Worm (Caenorhabditis elegans): ENCODE data around the gene yju-2.

Gene yju-2

DNA sequence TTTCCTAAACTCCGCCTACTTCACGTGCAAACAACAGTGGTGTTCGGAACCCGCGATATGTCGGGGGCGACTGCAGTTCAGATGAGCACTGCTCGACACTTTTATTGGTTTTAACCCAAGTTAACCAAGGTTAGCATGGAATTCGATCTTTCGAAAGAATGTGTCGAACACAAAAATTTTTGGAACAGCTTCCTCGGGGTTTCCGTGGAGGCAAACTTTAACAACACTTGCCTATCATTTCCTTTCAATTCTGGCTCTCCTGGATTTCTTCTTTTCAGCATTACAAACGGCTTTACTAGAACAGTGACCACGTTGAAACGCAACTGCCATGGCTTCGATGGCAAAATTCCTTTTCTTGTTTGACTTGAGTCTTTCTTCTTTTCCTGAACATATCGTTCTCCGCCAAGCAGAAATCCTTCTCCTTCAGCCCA lies 42.8 kb upstream of the yju-2 start (continued):
- TF ChIP-seq xnd-1 (tag; optimal IDR thresholded peaks at IDR 0.05) = peak; percentile 22
- TF ChIP-seq zfh-2 (GFP tag; conservative IDR thresholded peaks at IDR 0.05) = no peak; the same call in 1 of the 2 replicates
- no peak for TF ChIP-seq nhr-120 (GFP tag; IDR thresholded peaks at IDR 0.05)
- TF ChIP-seq D2030.7 (GFP tag; IDR thresholded peaks at IDR 0.05) = peak; percentile 97
- TF ChIP-seq F55B11.4 (tag; optimal IDR thresholded peaks at IDR 0.05; ENCODE audit: borderline replicate concordance, insufficient read depth) = no peak

DNA sequence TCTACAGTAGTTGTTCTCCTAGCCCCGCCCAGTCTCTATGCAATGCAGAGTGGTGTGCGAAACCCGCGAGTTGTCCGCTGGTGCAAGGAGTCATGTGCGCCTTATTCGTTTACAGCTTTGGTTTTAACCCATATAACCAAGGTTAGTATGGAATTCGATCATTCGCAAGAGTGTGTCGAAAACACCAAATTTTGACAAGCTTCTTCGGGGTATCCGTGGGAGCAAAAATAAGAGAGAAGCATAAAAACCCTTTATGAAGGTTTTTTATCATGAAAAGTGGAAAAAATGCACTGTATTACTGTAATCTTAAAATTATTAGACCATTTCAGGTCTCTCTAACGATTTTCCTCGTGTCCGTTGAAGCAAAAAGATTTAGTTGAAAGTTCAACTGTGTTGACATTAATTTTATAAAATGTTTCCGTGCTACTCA lies 41.9 kb upstream of the yju-2 start:
- TF ChIP-seq ceh-100 (GFP tag; IDR thresholded peaks at IDR 0.05) = no peak
- TF ChIP-seq ztf-26 (tag; optimal IDR thresholded peaks at IDR 0.05) = no peak
- TF ChIP-seq unc-62 (GFP tag; optimal IDR thresholded peaks at IDR 0.05) = no peak
- TF ChIP-seq hlh-26 (GFP tag; conservative IDR thresholded peaks at IDR 0.05) = no peak
- TF ChIP-seq hmg-1.2 (GFP tag; IDR thresholded peaks at IDR 0.05) = peak; percentile 94
- TF ChIP-seq ceh-27 (GFP tag; optimal IDR thresholded peaks at IDR 0.05) = no peak
- TF ChIP-seq F49E8.2 (tag; optimal IDR thresholded peaks at IDR 0.05; ENCODE audit: insufficient read depth) = peak; percentile 87
- no peak for TF ChIP-seq C06A6.2 (GFP tag; conservative IDR thresholded peaks at IDR 0.05)
- peak; percentile 63 for TF ChIP-seq lin-54 (GFP tag; optimal IDR thresholded peaks at IDR 0.05)
- no peak for TF ChIP-seq nhr-90 (tag; optimal IDR thresholded peaks at IDR 0.05)
- peak; percentile 67; the same call in 1 of the 2 replicates for TF ChIP-seq Y95B8A.8 (GFP tag; IDR thresholded peaks at IDR 0.05)
- TF ChIP-seq repo-1 (tag; optimal IDR thresholded peaks at IDR 0.05) = peak; percentile 15
- 0 out of 2 replicates have a peak, but pooled peaks have one; percentile 61 for TF ChIP-seq F39B2.1 (GFP tag; IDR thresholded peaks at IDR 0.05)
- TF ChIP-seq F52B5.7 (tag; optimal IDR thresholded peaks at IDR 0.05) = no peak
- peak; percentile 78 for TF ChIP-seq tbp1 (GFP tag; optimal IDR thresholded peaks at IDR 0.05)
- peak; percentile 92 for TF ChIP-seq D2030.7 (GFP tag; IDR thresholded peaks at IDR 0.05)
- no peak for TF ChIP-seq attf-5 (GFP tag; optimal IDR thresholded peaks at IDR 0.05)
- TF ChIP-seq rec-8 (tag; optimal IDR thresholded peaks at IDR 0.05) = peak in 1 of 2 experiments; percentile 44
- no peak for TF ChIP-seq F57A8.1 (GFP tag; optimal IDR thresholded peaks at IDR 0.05)
- 0 out of 2 replicates have a peak, but pooled peaks have one; percentile 7 for TF ChIP-seq madf-8 (GFP tag; conservative IDR thresholded peaks at IDR 0.05)
- no peak for TF ChIP-seq efl-1 (GFP tag; optimal IDR thresholded peaks at IDR 0.05)
- TF ChIP-seq lag-1 (GFP tag; IDR thresholded peaks at IDR 0.05) = no peak
- TF ChIP-seq ztf-22 (GFP tag; optimal IDR thresholded peaks at IDR 0.05) = no peak
- TF ChIP-seq egrh-3 (GFP tag; IDR thresholded peaks at IDR 0.05) = no peak
- TF ChIP-seq bed-2 (GFP tag; IDR thresholded peaks at IDR 0.05) = no peak
- peak; percentile 18; the same call in 1 of the 2 replicates for TF ChIP-seq lin-26 (GFP tag; IDR thresholded peaks at IDR 0.05)
- TF ChIP-seq hmg-20 (GFP tag; IDR thresholded peaks at IDR 0.05) = 0 out of 2 replicates have a peak, but pooled peaks have one; percentile 47
- peak; percentile 89 for TF ChIP-seq snpc-1.3 (tag; optimal IDR thresholded peaks at IDR 0.05; ENCODE audit: insufficient read depth)
- TF ChIP-seq Y53G8AR.9 (GFP tag; conservative IDR thresholded peaks at IDR 0.05) = peak; percentile 78
- no peak for TF ChIP-seq let-526 (GFP tag; IDR thresholded peaks at IDR 0.05)
- peak; percentile 51; the same call in 1 of the 2 replicates for TF ChIP-seq ceh-91 (GFP tag; IDR thresholded peaks at IDR 0.05)
- TF ChIP-seq ceh-58 (GFP tag; IDR thresholded peaks at IDR 0.05) = no peak
- TF ChIP-seq die-1 (tag; optimal IDR thresholded peaks at IDR 0.05) = no peak
- peak; percentile 90 for TF ChIP-seq pbrm-1 (GFP tag; IDR thresholded peaks at IDR 0.05)
- no peak for TF ChIP-seq T07F8.4 (tag; optimal IDR thresholded peaks at IDR 0.05)
- peak; percentile 78 for TF ChIP-seq dox-1 (GFP tag; IDR thresholded peaks at IDR 0.05)
- TF ChIP-seq Y53F4B.3 (GFP tag; IDR thresholded peaks at IDR 0.05) = 0 out of 2 replicates have a peak, but pooled peaks have one; percentile 4
- TF ChIP-seq ztf-28 (GFP tag; IDR thresholded peaks at IDR 0.05) = no peak
- TF ChIP-seq ccch-3 (GFP tag; optimal IDR thresholded peaks at IDR 0.05) = no peak
- peak; percentile 83 for TF ChIP-seq nfyb-1 (GFP tag; IDR thresholded peaks at IDR 0.05)
- no peak for TF ChIP-seq fkh-3 (tag; optimal IDR thresholded peaks at IDR 0.05)
- TF ChIP-seq lsy-27 (tag; optimal IDR thresholded peaks at IDR 0.05; ENCODE audit: borderline replicate concordance, insufficient read depth) = no peak
